Worm (Caenorhabditis elegans) whole organism, L3 larva: Measurements from ENCODE around the gene igeg-1.

Experiments
- R02D3.7 ChIP-seq: fragments of 150-350 bp; optimal IDR thresholded peaks from 2 replicates; lab custom pipeline; 2014; ENCODE audit warnings: missing biosample characterization, missing genetic modification characterization
- ZK546.5 ChIP-seq: sonication (generic microtip); optimal IDR thresholded peaks from 2 replicates; lab custom pipeline; 2017; ENCODE audit warnings: missing biosample characterization, missing genetic modification characterization
- aly-2 ChIP-seq: fragments of 150-350 bp; optimal IDR thresholded peaks from 2 replicates; lab custom pipeline; 2014; ENCODE audit warnings: missing biosample characterization, missing genetic modification characterization
- ama-1 ChIP-seq: fragments of 150-350 bp; optimal IDR thresholded peaks from 2 replicates; lab custom pipeline; 2018
- ceh-16 ChIP-seq: sonication (generic microtip); optimal IDR thresholded peaks from 2 replicates; lab custom pipeline; 2017; ENCODE audit warnings: missing biosample characterization, missing genetic modification characterization
- ceh-82 ChIP-seq: fragments of 150-350 bp; optimal IDR thresholded peaks from 2 replicates; lab custom pipeline; 2014; ENCODE audit warnings: missing biosample characterization, missing genetic modification characterization
- daf-12 ChIP-seq: fragments of 150-350 bp; optimal IDR thresholded peaks from 2 replicates; lab custom pipeline; 2014; ENCODE audit warnings: missing biosample characterization, missing genetic modification reagents, missing genetic modification characterization
- egl-27 ChIP-seq: sonication (generic microtip); optimal IDR thresholded peaks from 4 replicates; lab custom pipeline; 2017; ENCODE audit warnings: missing biosample characterization, missing genetic modification reagents, missing genetic modification characterization
- egl-5 ChIP-seq: fragments of 150-350 bp; optimal IDR thresholded peaks from 2 replicates; lab custom pipeline; 2017; ENCODE audit warnings: missing biosample characterization, missing genetic modification reagents, missing genetic modification characterization, inconsistent platforms
- elt-1 ChIP-seq: fragments of 150-350 bp; optimal IDR thresholded peaks from 2 replicates; lab custom pipeline; 2014; ENCODE audit warnings: missing biosample characterization, missing genetic modification characterization
- elt-2 ChIP-seq: sonication (generic microtip); optimal IDR thresholded peaks from 2 replicates; lab custom pipeline; 2016; ENCODE audit warnings: missing genetic modification reagents, mild to moderate bottlenecking, missing genetic modification characterization, missing compliant biosample characterization
- elt-3 ChIP-seq, 3 experiments: fragments of 150-350 bp in 1 of 3; sonication (generic microtip) in 2 of 3; optimal IDR thresholded peaks; 2 replicates in 2 of 3; 4 replicates in 1 of 3; lab custom pipeline; 2014 to 2017; ENCODE audit warnings: missing biosample characterization in 3 of 3, missing genetic modification characterization in 3 of 3
- eor-1 ChIP-seq, 2 experiments: fragments of 150-350 bp; optimal IDR thresholded peaks; 2 replicates each; lab custom pipeline; 2014 to 2018; ENCODE audit warnings: missing biosample characterization in 2 of 2, missing genetic modification characterization in 2 of 2
- fkh-10 ChIP-seq: sonication (generic microtip); optimal IDR thresholded peaks from 2 replicates; lab custom pipeline; 2017; ENCODE audit warnings: missing biosample characterization, missing genetic modification reagents, missing genetic modification characterization
- jun-1 ChIP-seq: fragments of 150-350 bp; optimal IDR thresholded peaks from 2 replicates; lab custom pipeline; 2014; ENCODE audit warnings: missing biosample characterization, missing genetic modification reagents, missing genetic modification characterization
- lin-15B ChIP-seq: fragments of 150-350 bp; optimal IDR thresholded peaks from 2 replicates; lab custom pipeline; 2014; ENCODE audit warnings: missing biosample characterization, missing genetic modification characterization
- lin-39 ChIP-seq: fragments of 150-350 bp; optimal IDR thresholded peaks from 2 replicates; lab custom pipeline; 2018; ENCODE audit warnings: missing biosample characterization, missing genetic modification reagents, missing genetic modification characterization
- lsy-12 ChIP-seq: sonication (generic microtip); optimal IDR thresholded peaks from 2 replicates; lab custom pipeline; 2016; ENCODE audit warnings: mild to moderate bottlenecking, missing genetic modification characterization, missing compliant biosample characterization
- mdl-1 ChIP-seq: fragments of 150-350 bp; optimal IDR thresholded peaks from 2 replicates; lab custom pipeline; 2014; ENCODE audit warnings: missing biosample characterization, missing genetic modification characterization
- nhr-11 ChIP-seq: fragments of 150-350 bp; optimal IDR thresholded peaks from 2 replicates; lab custom pipeline; 2014; ENCODE audit warnings: missing biosample characterization, missing genetic modification characterization
- nhr-25 ChIP-seq: sonication (generic microtip); optimal IDR thresholded peaks from 2 replicates; lab custom pipeline; 2017; ENCODE audit warnings: missing biosample characterization, missing genetic modification characterization
- nhr-28 ChIP-seq: fragments of 150-350 bp; optimal IDR thresholded peaks from 2 replicates; lab custom pipeline; 2014; ENCODE audit warnings: missing biosample characterization, missing genetic modification characterization
- nhr-76 ChIP-seq: fragments of 150-350 bp; sonication (generic microtip); optimal IDR thresholded peaks from 5 replicates; lab custom pipeline; 2014; ENCODE audit warnings: missing biosample characterization, missing genetic modification characterization
- nhr-77 ChIP-seq: fragments of 150-350 bp; optimal IDR thresholded peaks from 2 replicates; lab custom pipeline; 2014; ENCODE audit warnings: missing biosample characterization, missing genetic modification characterization
- pha-4 ChIP-seq: fragments of 150-350 bp; optimal IDR thresholded peaks from 2 replicates; lab custom pipeline; 2014; ENCODE audit warnings: missing biosample characterization, missing genetic modification reagents, missing genetic modification characterization
- pqm-1 ChIP-seq: fragments of 150-350 bp; optimal IDR thresholded peaks from 2 replicates; lab custom pipeline; 2017; ENCODE audit warnings: missing biosample characterization, missing genetic modification characterization, inconsistent platforms
- sea-2 ChIP-seq: fragments of 150-350 bp; sonication (generic microtip); optimal IDR thresholded peaks from 4 replicates; lab custom pipeline; 2014; ENCODE audit warnings: missing biosample characterization, missing genetic modification reagents, missing genetic modification characterization
- skn-1 ChIP-seq: fragments of 150-350 bp; optimal IDR thresholded peaks from 2 replicates; lab custom pipeline; 2014; ENCODE audit warnings: missing biosample characterization, missing genetic modification characterization
- snpc-4 ChIP-seq: fragments of 150-350 bp; optimal IDR thresholded peaks from 2 replicates; lab custom pipeline; 2014; ENCODE audit warnings: missing biosample characterization, missing genetic modification characterization
- unc-39 ChIP-seq: sonication (generic microtip); optimal IDR thresholded peaks from 4 replicates; lab custom pipeline; 2017; ENCODE audit warnings: missing biosample characterization, missing genetic modification characterization
- unc-62 ChIP-seq: fragments of 150-350 bp; sonication (generic microtip); optimal IDR thresholded peaks from 4 replicates; lab custom pipeline; 2014; ENCODE audit warnings: missing biosample characterization, missing genetic modification reagents, missing genetic modification characterization
- zag-1 ChIP-seq: fragments of 150-350 bp; optimal IDR thresholded peaks from 2 replicates; lab custom pipeline; 2014; ENCODE audit warnings: missing biosample characterization, missing genetic modification characterization
- ztf-4 ChIP-seq: fragments of 150-350 bp; optimal IDR thresholded peaks from 2 replicates; lab custom pipeline; 2014; ENCODE audit warnings: missing biosample characterization, missing genetic modification characterization

The igeg-1 gene

ce11 chrIV:4538672-4539071 is 23.8 kb upstream of the igeg-1 start:
- TF ChIP-seq nhr-25 = no peak
- no peak for TF ChIP-seq ZK546.5 (tag; lab: Kevin White, UChicago)
- peak; percentile 77 for TF ChIP-seq snpc-4 (tag; lab: Kevin White, UChicago)

ce11 chrIV:4541195-4541594 is 21.3 kb upstream of the igeg-1 start:
- TF ChIP-seq mdl-1 (no peak), eor-1 (tag; optimal IDR thresholded peaks at IDR 0.05; lab: Kevin White, UChicago) (no peak), elt-1 (tag; lab: Kevin White, UChicago) (no peak), lsy-12 (no peak), R02D3.7 (no peak), fkh-10 (GFP tag; lab: Kevin White, UChicago) (no peak), nhr-11 (no peak), unc-39 (tag; lab: Kevin White, UChicago) (no peak), elt-3 (tag; optimal IDR thresholded peaks at IDR 0.05; lab: Kevin White, UChicago) (no peak), nhr-25 (no peak), lin-15B (tag; lab: Kevin White, UChicago) (no peak)

ce11 chrIV:4542972-4543371 is 19.5 kb upstream of the igeg-1 start:
- TF ChIP-seq unc-62 (no peak), fkh-10 (GFP tag; lab: Kevin White, UChicago) (no peak), ceh-16 (no peak), eor-1 (tag; optimal IDR thresholded peaks at IDR 0.05; lab: Kevin White, UChicago) (no peak), nhr-25 (no peak), mdl-1 (no peak)

- TF ChIP-seq elt-1 (tag; lab: Kevin White, UChicago) (no peak), fkh-10 (GFP tag; lab: Kevin White, UChicago) (no peak), ztf-4 (tag; lab: Kevin White, UChicago) (no peak), pha-4 (tag; lab: Kevin White, UChicago) (peak; percentile 13), elt-2 (peak; percentile 83), pqm-1 (peak; percentile 75)
Measured at ce11 chrIV:4544215-4544614, 18.2 kb upstream of the igeg-1 start.

ce11 chrIV:4545818-4546217 is 16.6 kb upstream of the igeg-1 start, which contains the start of gene ZK185.5:
TSS of gene ZK185.5 (minus strand) at chrIV:4545918.
- TF ChIP-seq elt-2 (no peak), unc-39 (tag; lab: Kevin White, UChicago) (no peak), zag-1 (tag; lab: Kevin White, UChicago) (no peak), skn-1 (tag; lab: Kevin White, UChicago) (no peak), ama-1 (lab: Kevin White, UChicago) (no peak), jun-1 (tag; lab: Kevin White, UChicago) (no peak), aly-2 (tag; lab: Kevin White, UChicago) (no peak), mdl-1 (no peak)
- TF ChIP-seq, all 47 proteins: peak for 0

- TF ChIP-seq egl-5 (tag; lab: Kevin White, UChicago) (no peak), nhr-76 (tag; lab: Kevin White, UChicago) (no peak), egl-27 (tag; lab: Kevin White, UChicago) (no peak), sea-2 (GFP tag; lab: Kevin White, UChicago) (no peak)
Measured at ce11 chrIV:4548253-4548652, 14.2 kb upstream of the igeg-1 start, which contains the start of gene ZK185.1. TSS of gene ZK185.1 (plus strand) at chrIV:4548553.

ce11 chrIV:4551562-4551961 is 10.9 kb upstream of the igeg-1 start:
- TF ChIP-seq nhr-28 (no peak), nhr-77 (tag; lab: Kevin White, UChicago) (no peak), lsy-12 (no peak), egl-5 (tag; lab: Kevin White, UChicago) (no peak), daf-12 (tag; lab: Kevin White, UChicago) (no peak), mdl-1 (no peak), jun-1 (tag; lab: Kevin White, UChicago) (no peak), lin-39 (tag; lab: Kevin White, UChicago) (no peak), unc-62 (no peak), ceh-82 (tag; lab: Kevin White, UChicago) (no peak), pqm-1 (no peak), ztf-4 (tag; lab: Kevin White, UChicago) (no peak), nhr-25 (no peak), zag-1 (tag; lab: Kevin White, UChicago) (no peak)
